Fruit fly (Drosophila melanogaster): ENCODE results near the gene sws.

The sws gene

DNA sequence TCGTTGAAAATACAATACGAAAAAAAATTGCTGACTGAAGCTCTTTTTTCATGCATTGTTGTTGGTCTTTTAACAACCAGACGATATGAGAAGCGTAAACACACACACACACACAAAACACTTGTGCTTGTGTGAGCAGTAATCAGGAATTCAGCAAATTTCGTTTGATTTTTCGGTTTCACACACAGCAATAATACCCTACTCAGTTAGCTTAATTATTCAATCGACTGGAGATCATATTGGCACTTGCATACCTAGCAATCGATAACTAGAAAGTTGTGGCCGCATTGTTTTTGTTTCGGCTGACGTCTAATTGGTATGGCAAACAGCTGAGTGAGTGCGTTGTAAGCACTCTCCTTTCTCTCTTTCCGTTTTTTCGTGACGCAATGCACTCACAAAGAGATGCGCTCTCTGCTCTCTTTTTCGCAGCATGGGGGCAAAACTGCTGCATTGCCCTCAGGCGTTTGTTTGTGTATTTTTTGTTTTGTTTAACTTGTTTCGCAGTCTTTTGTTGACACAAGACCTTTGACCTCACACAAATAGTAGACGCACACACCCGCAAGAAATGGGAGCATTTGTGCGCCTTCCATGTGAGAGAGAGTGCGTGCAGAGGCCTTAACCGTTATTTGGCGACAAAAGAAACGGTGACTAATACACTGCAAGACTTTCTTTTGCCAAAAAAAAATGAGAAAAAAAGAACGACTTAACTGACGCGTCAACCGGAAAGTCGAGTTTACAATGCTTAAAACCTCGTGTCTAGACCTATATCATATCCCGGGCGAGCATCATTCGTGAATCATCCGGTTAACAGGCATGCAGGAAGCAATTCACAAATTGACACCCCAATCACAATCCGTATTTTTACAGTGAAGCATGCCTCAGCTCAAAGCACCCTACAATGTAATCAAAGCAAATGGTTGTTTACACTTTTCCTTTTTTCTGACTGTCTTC lies 23.0 kb downstream of the sws start (continued):
- TF ChIP-seq fd85E (GFP tag; optimal IDR thresholded peaks at IDR 0.05) (no peak), spab (GFP tag; optimal IDR thresholded peaks at IDR 0.05) (peak; percentile 34), CG10669 (GFP tag; optimal IDR thresholded peaks at IDR 0.05) (peak; percentile 61), CG7368 (GFP tag; optimal IDR thresholded peaks at IDR 0.05) (peak; percentile 61), ss (GFP tag; optimal IDR thresholded peaks at IDR 0.05) (peak; percentile 33 to 60), CG6792 (GFP tag; optimal IDR thresholded peaks at IDR 0.05) (peak; percentile 60), CG1621 (tag; optimal IDR thresholded peaks at IDR 0.05) (peak; percentile 40), Eip78C (GFP tag) (peak; percentile 89), Smox (GFP tag; optimal IDR thresholded peaks at IDR 0.05) (peak; percentile 68), esn (GFP tag; optimal IDR thresholded peaks at IDR 0.05) (peak; percentile 69), svp (GFP tag) (peak; percentile 93), salr (GFP tag; optimal IDR thresholded peaks at IDR 0.05) (peak; percentile 17 to 40), fkh (GFP tag; optimal IDR thresholded peaks at IDR 0.05) (peak; percentile 72), CG15336 (GFP tag; IDR thresholded peaks at IDR 0.05) (peak; percentile 60), topi (GFP tag; optimal IDR thresholded peaks at IDR 0.05) (peak; percentile 75), Hr38 (GFP tag; optimal IDR thresholded peaks at IDR 0.05) (no peak), CG11902 (GFP tag; optimal IDR thresholded peaks at IDR 0.05) (peak; percentile 29)

DNA sequence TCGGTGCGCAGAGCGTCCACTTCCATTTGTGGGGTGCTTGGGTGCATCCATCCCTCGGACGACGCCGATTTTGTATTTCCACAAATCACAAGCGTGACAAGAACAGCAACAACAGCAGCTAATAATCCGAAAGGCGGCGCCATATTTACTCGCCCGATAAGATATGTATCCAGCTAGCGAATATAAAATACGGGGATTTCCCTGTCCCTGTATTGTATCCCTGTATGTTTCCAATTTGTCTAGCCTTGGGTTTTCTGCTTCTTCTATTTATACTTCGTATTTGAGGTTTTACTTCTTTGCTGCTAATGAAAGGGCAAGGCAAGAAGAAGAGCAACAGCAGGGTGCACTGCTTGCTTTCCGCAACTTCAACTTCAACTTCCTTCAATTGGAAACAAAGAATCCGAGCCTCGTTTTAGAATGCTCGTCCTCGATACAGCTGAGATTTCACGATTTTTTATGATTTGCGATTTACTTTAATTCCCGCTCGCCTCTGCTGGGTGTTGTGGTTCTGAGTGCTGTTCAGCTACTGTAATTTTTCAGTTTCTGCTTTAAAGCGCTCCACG lies 23.8 kb downstream of the sws start:
- TF ChIP-seq dsx (GFP tag; optimal IDR thresholded peaks at IDR 0.05; ENCODE audit: poor library complexity, severe bottlenecking) (no peak), CG15336 (GFP tag; IDR thresholded peaks at IDR 0.05) (no peak), CG9139 (GFP tag; optimal IDR thresholded peaks at IDR 0.05) (no peak), Blimp-1 (GFP tag; optimal IDR thresholded peaks at IDR 0.05) (no peak), Lpt (GFP tag; optimal IDR thresholded peaks at IDR 0.05) (no peak), CG4318 (GFP tag; optimal IDR thresholded peaks at IDR 0.05) (no peak), fd59A (GFP tag; optimal IDR thresholded peaks at IDR 0.05) (no peak), dac (GFP tag; optimal IDR thresholded peaks at IDR 0.05) (no peak), CG6808 (GFP tag; optimal IDR thresholded peaks at IDR 0.05) (no peak), pdm3 (GFP tag; optimal IDR thresholded peaks at IDR 0.05) (no peak), Met (GFP tag; optimal IDR thresholded peaks at IDR 0.05) (no peak), OdsH (GFP tag; optimal IDR thresholded peaks at IDR 0.05) (no peak), Ets21C (GFP tag; optimal IDR thresholded peaks at IDR 0.05) (no peak)

DNA sequence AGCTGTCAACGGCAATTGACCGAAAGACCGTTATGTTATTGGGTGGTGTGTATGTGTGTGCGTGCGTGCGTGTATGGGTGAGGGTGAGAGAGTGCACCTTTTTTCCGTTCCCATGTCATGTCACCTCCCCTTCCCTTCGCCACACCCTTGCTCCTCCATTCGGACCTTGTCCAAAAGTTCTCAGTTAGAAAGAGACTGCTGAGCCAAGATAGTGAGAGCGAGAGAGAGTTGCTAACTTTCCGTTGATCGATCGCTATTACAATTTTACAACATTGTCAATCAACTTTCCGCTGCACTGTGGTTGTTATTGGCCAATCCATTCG lies 29.6 kb downstream of the sws start:
- TF ChIP-seq CG16779 (tag; optimal IDR thresholded peaks at IDR 0.05) (no peak), esn (GFP tag; optimal IDR thresholded peaks at IDR 0.05) (peak; percentile 45), svp (GFP tag) (peak; percentile 51), Eip75B (GFP tag; optimal IDR thresholded peaks at IDR 0.05) (peak; percentile 36), Eip78C (GFP tag) (peak; percentile 62), CG6163 (GFP tag; IDR thresholded peaks at IDR 0.05) (0 out of 3 replicates have a peak, but pooled peaks have one; percentile 4)

DNA sequence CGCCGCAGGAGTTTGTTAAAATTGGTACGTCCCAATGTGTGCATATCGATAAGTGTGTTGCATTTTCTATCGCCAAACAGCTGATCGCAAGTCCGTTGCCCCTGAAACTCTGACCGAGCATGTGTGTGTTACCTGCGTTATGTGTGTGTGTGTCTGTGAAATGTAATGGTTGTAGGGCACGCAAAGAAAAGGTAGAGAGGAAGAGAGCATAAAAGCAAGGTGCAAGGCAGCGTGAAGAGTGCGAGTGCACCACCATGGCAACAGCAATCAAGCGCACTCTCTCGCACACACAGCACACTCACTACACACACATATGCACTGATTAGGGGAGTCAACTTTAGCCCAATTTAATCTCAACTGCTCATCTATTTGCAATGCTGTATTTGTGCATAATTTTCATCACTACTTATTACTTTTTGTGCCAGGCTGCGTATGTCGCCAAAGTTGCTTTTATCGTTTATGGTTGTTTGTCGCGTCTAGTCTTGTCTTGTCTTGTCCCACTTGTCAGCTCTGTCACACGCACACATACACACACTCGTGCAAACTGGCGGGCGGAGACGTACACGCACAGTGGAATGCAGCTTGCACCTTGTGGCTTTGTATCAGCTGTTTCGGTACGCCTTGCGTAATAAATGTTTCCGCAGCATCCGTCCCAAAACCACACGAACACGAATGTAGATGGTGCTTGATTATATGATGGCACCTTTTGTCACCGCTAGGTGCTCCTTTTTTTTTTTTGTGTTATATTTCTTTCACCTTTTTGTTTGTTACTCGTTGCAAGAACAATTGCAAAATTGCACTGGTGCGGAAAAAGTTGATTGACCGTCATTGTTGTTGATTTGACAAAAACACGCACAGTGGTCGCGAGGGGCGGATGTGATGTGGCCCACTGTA lies 30.2 kb downstream of the sws start:
- TF ChIP-seq CG11294 (GFP tag; IDR thresholded peaks at IDR 0.05) = peak; percentile 81
- TF ChIP-seq Lpt (GFP tag; optimal IDR thresholded peaks at IDR 0.05) = peak; percentile 50
- TF ChIP-seq CG11762 (GFP tag; optimal IDR thresholded peaks at IDR 0.05; ENCODE audit: insufficient read depth) = peak; percentile 78
- peak; percentile 90 for TF ChIP-seq esn (GFP tag; optimal IDR thresholded peaks at IDR 0.05)
- peak; percentile 96 for TF ChIP-seq CG32006 (GFP tag; optimal IDR thresholded peaks at IDR 0.05)
- TF ChIP-seq topi (GFP tag; optimal IDR thresholded peaks at IDR 0.05) = peak; percentile 91
- peak; percentile 87 for TF ChIP-seq dac (GFP tag; optimal IDR thresholded peaks at IDR 0.05)
- TF ChIP-seq Gug (GFP tag; IDR thresholded peaks at IDR 0.05) = peak; percentile 74
- TF ChIP-seq CG6276 (GFP tag; optimal IDR thresholded peaks at IDR 0.05) = peak; percentile 89
- TF ChIP-seq fd85E (GFP tag; optimal IDR thresholded peaks at IDR 0.05) = peak; percentile 42
- peak; percentile 91 for TF ChIP-seq Hr39 (GFP tag; optimal IDR thresholded peaks at IDR 0.05)
- TF ChIP-seq Eip75B (GFP tag; optimal IDR thresholded peaks at IDR 0.05) = peak; percentile 84
- TF ChIP-seq CG34406 (GFP tag; optimal IDR thresholded peaks at IDR 0.05) = peak; percentile 78
- peak; percentile 81 for TF ChIP-seq net (GFP tag; optimal IDR thresholded peaks at IDR 0.05)
- TF ChIP-seq Smox (GFP tag; optimal IDR thresholded peaks at IDR 0.05) = peak; percentile 82
- peak; percentile 88 for TF ChIP-seq Sox14 (GFP tag; optimal IDR thresholded peaks at IDR 0.05)
